Worm (Caenorhabditis elegans) whole organism, L4 larva: Measurements from ENCODE around the gene D2089.3.

Source experiments
- F44E2.7 ChIP-seq: fragments of 200-800 bp; sonication (Bioruptor generic); IDR thresholded peaks from 2 replicates; pipeline ENCODE4 v2.1.2; 2022; ENCODE audit warnings: missing genetic modification characterization, missing compliant biosample characterization
- R02D3.7 ChIP-seq: fragments of 150-350 bp; sonication (generic microtip); optimal IDR thresholded peaks from 3 replicates; lab custom pipeline; 2014; ENCODE audit warnings: missing biosample characterization, missing genetic modification characterization
- T20F7.1 ChIP-seq: fragments of 200-800 bp; sonication (Bioruptor generic); optimal IDR thresholded peaks from 2 replicates; lab custom pipeline; 2018; ENCODE audit warnings: mild to moderate bottlenecking, missing genetic modification characterization, missing compliant biosample characterization
- T26A8.4 ChIP-seq: fragments of 200-800 bp; sonication (Bioruptor generic); IDR thresholded peaks from 2 replicates; pipeline ENCODE4 v1.3.6; 2022; ENCODE audit warnings: missing genetic modification characterization, missing compliant biosample characterization
- aha-1 ChIP-seq: fragments of 150-350 bp; peaks from one replicate; lab custom pipeline; 2014; ENCODE audit warnings: missing biosample characterization, missing genetic modification characterization
- attf-4 ChIP-seq: sonication (generic microtip); optimal IDR thresholded peaks from 3 replicates; lab custom pipeline; 2017; ENCODE audit warnings: missing biosample characterization, missing genetic modification characterization
- ceh-20 ChIP-seq: fragments of 200-800 bp; sonication (Bioruptor generic); IDR thresholded peaks from 2 replicates; pipeline ENCODE4 v1.3.6; 2022; ENCODE audit warnings: missing genetic modification reagents, missing genetic modification characterization, missing compliant biosample characterization
- ceh-62 ChIP-seq: sonication (generic microtip); optimal IDR thresholded peaks from 2 replicates; lab custom pipeline; 2017; ENCODE audit warnings: missing biosample characterization, missing genetic modification characterization
- ceh-82 ChIP-seq: sonication (generic microtip); optimal IDR thresholded peaks from 2 replicates; lab custom pipeline; 2017; ENCODE audit warnings: missing biosample characterization, missing genetic modification characterization
- daf-19 ChIP-seq: fragments of 200-800 bp; sonication (Bioruptor generic); conservative IDR thresholded peaks from 2 replicates; pipeline ENCODE4 v1.3.6; 2022; ENCODE audit warnings: missing genetic modification characterization, missing compliant biosample characterization
- dmd-9 ChIP-seq: fragments of 200-800 bp; sonication (Bioruptor generic); IDR thresholded peaks from 2 replicates; pipeline ENCODE4 v1.3.6; 2022; ENCODE audit warnings: missing genetic modification reagents, missing genetic modification characterization, missing compliant biosample characterization
- duxl-1 ChIP-seq: sonication (generic microtip); optimal IDR thresholded peaks from 2 replicates; lab custom pipeline; 2016; ENCODE audit warnings: mild to moderate bottlenecking, missing genetic modification characterization, moderate library complexity, missing compliant biosample characterization; ENCODE audit not compliant: poor library complexity
- egl-27 ChIP-seq: sonication (generic microtip); optimal IDR thresholded peaks from 3 replicates; lab custom pipeline; 2017; ENCODE audit warnings: missing biosample characterization, missing genetic modification reagents, missing genetic modification characterization
- hlh-11 ChIP-seq: fragments of 200-800 bp; sonication (Bioruptor generic); optimal IDR thresholded peaks from 2 replicates; lab custom pipeline; 2018; ENCODE audit warnings: mild to moderate bottlenecking, missing genetic modification characterization, missing compliant biosample characterization
- hlh-30 ChIP-seq: sonication (generic microtip); optimal IDR thresholded peaks from 2 replicates; lab custom pipeline; 2017; ENCODE audit warnings: antibody characterized with exemption, mild to moderate bottlenecking, missing genetic modification characterization, missing compliant biosample characterization; ENCODE audit not compliant: insufficient read depth
- jun-1 ChIP-seq: fragments of 150-350 bp; optimal IDR thresholded peaks from 2 replicates; lab custom pipeline; 2014; ENCODE audit warnings: missing biosample characterization, missing genetic modification reagents, missing genetic modification characterization
- lim-7 ChIP-seq: fragments of 200-800 bp; sonication (Bioruptor generic); IDR thresholded peaks from 2 replicates; pipeline ENCODE4 v1.3.6; 2022; ENCODE audit warnings: missing genetic modification characterization, missing compliant biosample characterization
- lin-38 ChIP-seq: fragments of 200-800 bp; sonication (Bioruptor generic); IDR thresholded peaks from 2 replicates; pipeline ENCODE4 v1.3.6; 2022; ENCODE audit warnings: missing genetic modification reagents, missing genetic modification characterization, missing compliant biosample characterization
- lsy-2 ChIP-seq, 2 experiments: fragments of 150-350 bp in 1 of 2; sonication (generic microtip) in 1 of 2; optimal IDR thresholded peaks; 2 replicates each; lab custom pipeline; 2014 to 2017; ENCODE audit warnings: missing biosample characterization in 2 of 2, missing genetic modification characterization in 2 of 2
- mdt-29 ChIP-seq: fragments of 200-800 bp; sonication (Bioruptor generic); IDR thresholded peaks from 2 replicates; pipeline ENCODE4 v1.3.6; 2022; ENCODE audit warnings: missing genetic modification reagents, missing genetic modification characterization, missing compliant biosample characterization
- mxl-2 ChIP-seq: fragments of 200-800 bp; sonication (Bioruptor generic); conservative IDR thresholded peaks from 2 replicates; pipeline ENCODE4 v1.3.6; 2022; ENCODE audit warnings: missing genetic modification reagents, missing genetic modification characterization, missing compliant biosample characterization
- nhr-102 ChIP-seq: sonication (generic microtip); optimal IDR thresholded peaks from 2 replicates; lab custom pipeline; 2016; ENCODE audit warnings: mild to moderate bottlenecking, missing genetic modification characterization, moderate library complexity, missing compliant biosample characterization
- nhr-28 ChIP-seq: fragments of 150-350 bp; optimal IDR thresholded peaks from 2 replicates; lab custom pipeline; 2014; ENCODE audit warnings: missing biosample characterization, missing genetic modification characterization
- nhr-6 ChIP-seq: fragments of 150-350 bp; optimal IDR thresholded peaks from 2 replicates; lab custom pipeline; 2014; ENCODE audit warnings: missing biosample characterization, missing genetic modification characterization
- nhr-76 ChIP-seq: fragments of 150-350 bp; optimal IDR thresholded peaks from 2 replicates; lab custom pipeline; 2014; ENCODE audit warnings: missing biosample characterization, missing genetic modification characterization
- pha-4 ChIP-seq, 2 experiments: fragments of 150-350 bp in 1 of 2; fragments of 200-800 bp in 1 of 2; sonication (Bioruptor generic) in 1 of 2; IDR thresholded peaks in 1 of 2; optimal IDR thresholded peaks in 1 of 2; 2 replicates each; pipeline versions ENCODE4 v1.3.6 to Lab custom; 2014 to 2022; ENCODE audit warnings: missing genetic modification characterization in 2 of 2, missing genetic modification reagents in 2 of 2, missing biosample characterization in 1 of 2, missing compliant biosample characterization in 1 of 2
- php-3 ChIP-seq: fragments of 200-800 bp; sonication (Bioruptor generic); IDR thresholded peaks from 2 replicates; pipeline ENCODE4 v1.3.6; 2022; ENCODE audit warnings: missing genetic modification reagents, missing genetic modification characterization, missing compliant biosample characterization
- pqm-1 ChIP-seq: sonication (generic microtip); optimal IDR thresholded peaks from 2 replicates; lab custom pipeline; 2017; ENCODE audit warnings: missing biosample characterization, missing genetic modification characterization
- set-16 ChIP-seq: fragments of 200-800 bp; sonication (Bioruptor generic); IDR thresholded peaks from 2 replicates; pipeline ENCODE4 v1.3.6; 2022; ENCODE audit warnings: missing genetic modification reagents, missing genetic modification characterization, missing compliant biosample characterization
- snpc-1.2 ChIP-seq: fragments of 200-800 bp; sonication (Bioruptor generic); IDR thresholded peaks from 2 replicates; pipeline ENCODE4 v1.3.6; 2022; ENCODE audit warnings: missing genetic modification reagents, missing genetic modification characterization, missing compliant biosample characterization
- spr-3 ChIP-seq: fragments of 200-800 bp; sonication (Bioruptor generic); optimal IDR thresholded peaks from 2 replicates; lab custom pipeline; 2018; ENCODE audit warnings: mild to moderate bottlenecking, missing genetic modification characterization, missing compliant biosample characterization
- unc-62 ChIP-seq, 3 experiments: fragments of 150-350 bp in 1 of 3; sonication (generic microtip); optimal IDR thresholded peaks in 2 of 3; peaks in 1 of 3; 1 replicate in 1 of 3; 2 replicates in 2 of 3; lab custom pipeline; 2014 to 2017; ENCODE audit warnings: missing biosample characterization in 3 of 3, missing genetic modification characterization in 3 of 3, missing genetic modification reagents in 3 of 3, missing genotype in 1 of 3
- zfp-3 ChIP-seq: fragments of 200-800 bp; sonication (Bioruptor generic); conservative IDR thresholded peaks from 2 replicates; pipeline ENCODE4 v1.3.6; 2022; ENCODE audit warnings: missing genetic modification reagents, missing genetic modification characterization, missing compliant biosample characterization
- zip-2 ChIP-seq: fragments of 150-350 bp; optimal IDR thresholded peaks from 2 replicates; lab custom pipeline; 2014; ENCODE audit warnings: missing biosample characterization, missing genetic modification characterization

D2089.3 gene

DNA sequence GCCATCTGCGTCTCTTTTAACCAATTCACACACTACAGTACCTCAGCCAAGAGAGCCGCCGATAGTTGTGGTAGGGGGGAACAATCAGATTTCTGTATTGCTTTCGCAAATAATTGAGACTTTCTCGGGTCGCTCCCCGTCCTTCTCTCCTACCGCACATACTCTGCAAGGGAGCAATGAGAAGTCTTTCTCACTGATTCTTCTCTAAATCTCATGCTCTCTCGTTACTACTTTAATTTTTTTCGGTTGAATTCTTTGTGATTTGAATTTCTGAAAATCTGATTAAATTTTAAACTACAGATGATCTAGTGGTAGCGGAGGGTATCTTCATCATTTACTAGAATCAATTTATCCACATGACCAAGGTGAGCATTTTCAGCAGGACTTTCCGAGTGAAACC, 10.4 kb upstream of the D2089.3 start, which contains the start of gene ptb-1:
TSS of gene ptb-1 (plus strand) at position 301 of the 400 bp plus-strand sequence.
- TF ChIP-seq R02D3.7 (tag; lab: Kevin White, UChicago) = no peak
- TF ChIP-seq mdt-29 (GFP tag; lab: Robert Waterston, UW) = no peak
- TF ChIP-seq unc-62 (GFP tag; optimal IDR thresholded peaks at IDR 0.05 in 1 of 2; lab: Kevin White, UChicago) = no peak
- no peak for TF ChIP-seq unc-62 (tag; optimal IDR thresholded peaks at IDR 0.05; lab: Kevin White, UChicago)
- no peak for TF ChIP-seq dmd-9 (GFP tag; lab: Robert Waterston, UW)
- TF ChIP-seq zfp-3 (GFP tag; lab: Robert Waterston, UW) = no peak
- no peak for TF ChIP-seq nhr-6 (tag; lab: Kevin White, UChicago)
- TF ChIP-seq zip-2 (tag; lab: Kevin White, UChicago) = no peak
- TF ChIP-seq mxl-2 (GFP tag; lab: Robert Waterston, UW) = no peak
- no peak for TF ChIP-seq nhr-76 (tag; lab: Kevin White, UChicago)
- TF ChIP-seq spr-3 = no peak
- no peak for TF ChIP-seq ceh-20
- TF ChIP-seq lin-38 = no peak
- no peak for TF ChIP-seq duxl-1 (tag; lab: Kevin White, UChicago)

DNA sequence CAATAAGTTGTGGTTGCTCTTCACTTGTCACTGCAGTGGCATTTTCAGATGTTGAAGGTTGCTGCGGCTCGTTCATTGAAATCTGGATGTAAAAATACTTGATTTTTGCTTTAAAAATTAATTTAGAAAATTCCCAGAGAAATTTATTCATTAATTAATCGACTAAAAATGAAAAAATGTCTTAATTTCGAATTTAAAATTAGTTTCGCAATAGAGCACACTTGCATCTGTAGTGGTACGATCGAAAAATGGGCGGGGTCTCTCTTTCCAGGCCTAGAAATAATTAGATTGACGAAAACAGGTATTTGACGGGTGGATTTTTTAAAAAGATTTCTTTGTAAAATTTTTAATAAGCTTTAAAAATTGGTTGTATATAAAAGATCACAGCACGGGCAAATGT, 2.2 kb downstream of the D2089.3 start, which contains the start of gene D2089.8:
TSS of gene D2089.8 (minus strand) at position 84 of the 400 bp plus-strand sequence.
- peak; percentile 88 for TF ChIP-seq lin-38
- TF ChIP-seq daf-19 = no peak

DNA sequence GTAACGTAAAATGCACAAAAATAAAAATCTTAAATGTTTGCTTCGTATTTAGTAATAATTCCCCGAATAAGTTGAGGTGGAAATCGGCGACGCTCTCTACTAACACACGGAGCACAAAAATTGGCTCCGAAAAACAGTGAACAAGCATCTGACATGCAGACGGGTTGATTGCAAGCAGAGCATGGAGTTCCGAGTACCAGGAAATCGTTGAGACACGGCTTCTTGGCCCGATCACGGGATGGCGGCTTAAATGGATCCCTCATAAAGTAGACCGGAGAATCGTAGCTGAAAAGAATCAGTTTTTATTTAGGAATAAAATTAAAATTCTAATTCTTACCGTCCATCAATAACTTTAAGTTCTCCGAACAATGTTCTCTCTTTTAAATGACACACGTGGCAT, 2.7 kb downstream of the D2089.3 start:
- peak; percentile 86 for TF ChIP-seq aha-1
- TF ChIP-seq jun-1 = no peak

DNA sequence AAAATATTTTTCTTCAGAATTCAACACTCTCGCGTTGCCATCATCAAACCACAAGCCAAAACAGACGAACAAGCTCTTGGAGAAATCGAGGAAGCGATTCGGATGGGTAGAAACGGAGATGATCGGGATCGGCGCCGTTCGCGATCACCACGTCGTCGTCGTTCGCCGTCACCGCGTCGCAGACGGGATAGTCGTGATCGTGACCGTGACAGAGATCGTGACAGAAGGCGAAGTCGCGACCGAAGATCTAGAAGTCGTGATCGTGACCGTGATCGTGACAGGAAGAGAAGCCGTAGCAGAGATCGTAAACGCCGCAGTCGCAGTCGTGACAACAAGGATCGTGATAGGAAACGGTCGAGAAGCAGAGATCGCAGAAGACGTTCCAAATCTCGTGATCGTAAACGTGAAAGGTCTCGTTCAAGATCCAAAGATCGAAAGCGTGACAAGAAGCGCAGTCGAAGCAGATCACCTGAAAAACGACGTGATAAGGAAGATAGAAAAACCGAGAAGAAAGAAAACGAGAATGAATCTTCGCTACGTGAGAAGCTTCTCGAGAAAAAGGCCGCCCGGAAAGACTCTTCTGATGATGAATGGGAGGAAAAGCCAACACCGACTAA, 3.4 kb downstream of the D2089.3 start:
- no peak for TF ChIP-seq egl-27 (tag; lab: Kevin White, UChicago)
- peak; percentile 68 for TF ChIP-seq hlh-30 (tag; lab: Kevin White, UChicago)
- TF ChIP-seq set-16 (GFP tag; lab: Robert Waterston, UW) = peak; percentile 56
- no peak for TF ChIP-seq F44E2.7 (GFP tag; lab: Robert Waterston, UW)
- no peak for TF ChIP-seq unc-62 (GFP tag; optimal IDR thresholded peaks at IDR 0.05 in 1 of 2; lab: Kevin White, UChicago)
- no peak for TF ChIP-seq unc-62 (tag; optimal IDR thresholded peaks at IDR 0.05; lab: Kevin White, UChicago)
- peak; percentile 53 for TF ChIP-seq hlh-11 (tag; lab: Kevin White, UChicago)
- peak; percentile 1 for TF ChIP-seq nhr-28 (tag; lab: Kevin White, UChicago)

DNA sequence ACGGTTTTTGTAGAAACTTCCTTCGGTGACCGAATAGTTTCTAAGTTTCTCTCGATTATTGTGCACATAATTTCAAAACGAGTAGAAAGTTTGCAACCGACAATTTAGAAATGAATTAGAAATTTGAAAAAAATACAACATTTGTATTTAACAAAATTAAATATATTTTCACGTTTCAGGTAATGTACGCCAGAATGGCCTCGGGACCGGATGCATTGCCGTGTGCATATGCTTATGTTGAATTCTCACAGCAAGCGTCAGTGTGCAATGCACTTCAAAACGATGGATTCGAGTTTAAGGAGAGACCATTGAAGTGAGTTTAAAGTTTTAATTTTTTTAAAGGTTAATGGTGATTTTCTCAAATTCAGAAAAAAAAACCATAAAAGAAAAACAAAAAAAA, 4.0 kb downstream of the D2089.3 start, which contains the start of gene marc-2:
TSS of gene marc-2 (minus strand) at position 101 of the 400 bp plus-strand sequence.
- TF ChIP-seq ceh-82 (no peak), nhr-102 (tag; lab: Kevin White, UChicago) (no peak), lim-7 (GFP tag; lab: Robert Waterston, UW) (no peak), lsy-2 (tag; optimal IDR thresholded peaks at IDR 0.05; lab: Kevin White, UChicago) (no peak), pqm-1 (tag; lab: Kevin White, UChicago) (no peak), nhr-6 (tag; lab: Kevin White, UChicago) (no peak), php-3 (GFP tag; lab: Robert Waterston, UW) (no peak), lin-38 (no peak; the same call in 1 of the 2 replicates), pha-4 (GFP tag; IDR thresholded peaks at IDR 0.05; lab: Robert Waterston, UW) (no peak), pha-4 (tag; optimal IDR thresholded peaks at IDR 0.05; lab: Kevin White, UChicago) (no peak), ceh-62 (tag; lab: Kevin White, UChicago) (no peak), attf-4 (no peak), T20F7.1 (no peak), snpc-1.2 (GFP tag; lab: Robert Waterston, UW) (no peak), T26A8.4 (GFP tag; lab: Robert Waterston, UW) (no peak)
